Worm (Caenorhabditis elegans) whole organism, late embryonic: ENCODE results near the gene serp-1.1.

ENCODE experiments used
- C08G9.2 ChIP-seq: sonication (generic microtip); optimal IDR thresholded peaks from 2 replicates; lab custom pipeline; 2016; ENCODE audit warnings: mild to moderate bottlenecking, missing genetic modification characterization, moderate library complexity, missing compliant biosample characterization
- C38D4.7 ChIP-seq: fragments of 200-800 bp; sonication (Bioruptor generic); optimal IDR thresholded peaks from 2 replicates; lab custom pipeline; 2018; ENCODE audit warnings: mild to moderate bottlenecking, missing genetic modification characterization, moderate library complexity, missing compliant biosample characterization
- F13H6.1 ChIP-seq: sonication (generic microtip); optimal IDR thresholded peaks from 2 replicates; lab custom pipeline; 2016; ENCODE audit warnings: missing genetic modification characterization, missing compliant biosample characterization
- K09A11.1 ChIP-seq: sonication (generic microtip); optimal IDR thresholded peaks from 2 replicates; lab custom pipeline; 2017; ENCODE audit warnings: antibody characterized with exemption, mild to moderate bottlenecking, missing genetic modification characterization, missing compliant biosample characterization; ENCODE audit not compliant: insufficient read depth
- T23F11.4 ChIP-seq: fragments of 200-800 bp; sonication (Bioruptor generic); optimal IDR thresholded peaks from 2 replicates; lab custom pipeline; 2018; ENCODE audit warnings: mild to moderate bottlenecking, missing genetic modification characterization, missing compliant biosample characterization
- ama-1 ChIP-seq: fragments of 150-350 bp; optimal IDR thresholded peaks from 2 replicates; lab custom pipeline; 2014
- ceh-19 ChIP-seq: fragments of 200-800 bp; sonication (Bioruptor generic); optimal IDR thresholded peaks from 2 replicates; lab custom pipeline; 2018; ENCODE audit warnings: mild to moderate bottlenecking, missing genetic modification characterization, missing compliant biosample characterization
- ceh-2 ChIP-seq: sonication (generic microtip); optimal IDR thresholded peaks from 2 replicates; lab custom pipeline; 2016; ENCODE audit warnings: missing genotype, missing genetic modification characterization, missing compliant biosample characterization
- ceh-22 ChIP-seq: sonication (generic microtip); optimal IDR thresholded peaks from 2 replicates; lab custom pipeline; 2017; ENCODE audit warnings: missing biosample characterization, missing genetic modification characterization
- ceh-24 ChIP-seq: sonication (generic microtip); optimal IDR thresholded peaks from 2 replicates; lab custom pipeline; 2016; ENCODE audit warnings: mild to moderate bottlenecking, missing genetic modification characterization, missing compliant biosample characterization
- ceh-31 ChIP-seq: sonication (generic microtip); optimal IDR thresholded peaks from 2 replicates; lab custom pipeline; 2016; ENCODE audit warnings: missing genetic modification characterization, missing compliant biosample characterization
- ceh-34 ChIP-seq: sonication (generic microtip); optimal IDR thresholded peaks from 2 replicates; lab custom pipeline; 2016; ENCODE audit warnings: mild to moderate bottlenecking, missing genetic modification characterization, missing compliant biosample characterization
- ceh-45 ChIP-seq: fragments of 200-800 bp; sonication (Bioruptor generic); IDR thresholded peaks from 2 replicates; pipeline ENCODE4 v1.3.6; 2022; ENCODE audit warnings: missing genetic modification reagents, missing genetic modification characterization, missing compliant biosample characterization
- ceh-48 ChIP-seq: sonication (generic microtip); optimal IDR thresholded peaks from 2 replicates; lab custom pipeline; 2016; ENCODE audit warnings: missing genetic modification characterization, inconsistent platforms, missing compliant biosample characterization
- ceh-6 ChIP-seq: fragments of 200-800 bp; sonication (Bioruptor generic); optimal IDR thresholded peaks from 2 replicates; lab custom pipeline; 2018; ENCODE audit warnings: mild to moderate bottlenecking, missing genetic modification characterization, missing compliant biosample characterization
- che-1 ChIP-seq: sonication (generic microtip); optimal IDR thresholded peaks from 2 replicates; lab custom pipeline; 2016; ENCODE audit warnings: mild to moderate bottlenecking, missing genetic modification characterization, missing compliant biosample characterization
- dve-1 ChIP-seq: sonication (generic microtip); optimal IDR thresholded peaks from 2 replicates; lab custom pipeline; 2017; ENCODE audit warnings: antibody characterized with exemption, mild to moderate bottlenecking, missing genetic modification characterization, missing compliant biosample characterization
- elt-2 ChIP-seq: sonication (generic microtip); optimal IDR thresholded peaks from 2 replicates; lab custom pipeline; 2016; ENCODE audit warnings: missing genetic modification reagents, missing genetic modification characterization, missing compliant biosample characterization
- elt-4 ChIP-seq: sonication (generic microtip); optimal IDR thresholded peaks from 2 replicates; lab custom pipeline; 2016; ENCODE audit warnings: missing genetic modification characterization, missing compliant biosample characterization
- ets-4 ChIP-seq: sonication (generic microtip); optimal IDR thresholded peaks from 2 replicates; lab custom pipeline; 2016; ENCODE audit warnings: missing genetic modification characterization, missing compliant biosample characterization
- eyg-1 ChIP-seq: sonication (generic microtip); optimal IDR thresholded peaks from 2 replicates; lab custom pipeline; 2016; ENCODE audit warnings: missing genotype, missing genetic modification characterization, missing compliant biosample characterization
- fax-1 ChIP-seq: sonication (generic microtip); optimal IDR thresholded peaks from 2 replicates; lab custom pipeline; 2016; ENCODE audit warnings: missing genotype, missing genetic modification characterization, missing compliant biosample characterization
- fkh-10 ChIP-seq: fragments of 150-350 bp; optimal IDR thresholded peaks from 2 replicates; lab custom pipeline; 2014; ENCODE audit warnings: missing biosample characterization, missing genetic modification reagents, missing genetic modification characterization
- fkh-6 ChIP-seq: sonication (generic microtip); optimal IDR thresholded peaks from 2 replicates; lab custom pipeline; 2016; ENCODE audit warnings: missing genetic modification characterization, missing compliant biosample characterization
- gmeb-2 ChIP-seq: sonication (generic microtip); optimal IDR thresholded peaks from 2 replicates; lab custom pipeline; 2016; ENCODE audit warnings: missing genetic modification characterization, inconsistent platforms, missing compliant biosample characterization
- hlh-15 ChIP-seq: sonication (generic microtip); optimal IDR thresholded peaks from 2 replicates; lab custom pipeline; 2016; ENCODE audit warnings: missing genetic modification characterization, missing compliant biosample characterization
- hlh-30 ChIP-seq: sonication (generic microtip); optimal IDR thresholded peaks from 2 replicates; lab custom pipeline; 2017; ENCODE audit warnings: antibody characterized with exemption, missing genetic modification characterization, missing compliant biosample characterization; ENCODE audit not compliant: insufficient read depth
- hlh-6 ChIP-seq: sonication (generic microtip); optimal IDR thresholded peaks from 2 replicates; lab custom pipeline; 2016; ENCODE audit warnings: missing genotype, missing genetic modification characterization, missing compliant biosample characterization
- hlh-8 ChIP-seq: sonication (generic microtip); optimal IDR thresholded peaks from 2 replicates; lab custom pipeline; 2016; ENCODE audit warnings: missing genotype, missing genetic modification characterization, missing compliant biosample characterization
- lim-6 ChIP-seq: sonication (generic microtip); optimal IDR thresholded peaks from 2 replicates; lab custom pipeline; 2016; ENCODE audit warnings: missing genetic modification characterization, missing compliant biosample characterization
- lin-11 ChIP-seq: fragments of 200-800 bp; sonication (Bioruptor generic); optimal IDR thresholded peaks from 2 replicates; lab custom pipeline; 2018; ENCODE audit warnings: mild to moderate bottlenecking, missing genetic modification characterization, missing compliant biosample characterization
- mec-3 ChIP-seq: sonication (generic microtip); optimal IDR thresholded peaks from 2 replicates; lab custom pipeline; 2016; ENCODE audit warnings: borderline replicate concordance, missing genetic modification characterization, missing compliant biosample characterization
- nfya-1 ChIP-seq: sonication (generic microtip); optimal IDR thresholded peaks from 2 replicates; lab custom pipeline; 2017; ENCODE audit warnings: missing genetic modification characterization, mild to moderate bottlenecking, missing compliant biosample characterization, antibody characterized with exemption, moderate library complexity
- nhr-232 ChIP-seq: sonication (generic microtip); optimal IDR thresholded peaks from 2 replicates; lab custom pipeline; 2016; ENCODE audit warnings: missing genetic modification characterization, missing compliant biosample characterization
- npax-4 ChIP-seq: sonication (generic microtip); optimal IDR thresholded peaks from 2 replicates; lab custom pipeline; 2016; ENCODE audit warnings: missing genetic modification characterization, missing compliant biosample characterization
- pag-3 ChIP-seq: sonication (generic microtip); optimal IDR thresholded peaks from 2 replicates; lab custom pipeline; 2016; ENCODE audit warnings: missing compliant biosample characterization, missing genetic modification characterization, borderline replicate concordance
- pat-9 ChIP-seq: fragments of 200-800 bp; sonication (Bioruptor generic); optimal IDR thresholded peaks from 2 replicates; lab custom pipeline; 2018; ENCODE audit warnings: mild to moderate bottlenecking, missing genetic modification characterization, moderate library complexity, missing compliant biosample characterization
- pha-2 ChIP-seq: sonication (generic microtip); optimal IDR thresholded peaks from 2 replicates; lab custom pipeline; 2017; ENCODE audit warnings: mild to moderate bottlenecking, missing genetic modification characterization, missing compliant biosample characterization
- pha-4 ChIP-seq: fragments of 150-350 bp; optimal IDR thresholded peaks from 2 replicates; lab custom pipeline; 2018; ENCODE audit warnings: missing biosample characterization, missing genetic modification reagents, missing genetic modification characterization
- pqm-1 ChIP-seq: sonication (generic microtip); optimal IDR thresholded peaks from 2 replicates; lab custom pipeline; 2016; ENCODE audit warnings: missing genetic modification characterization, missing compliant biosample characterization
- pros-1 ChIP-seq: fragments of 150-350 bp; optimal IDR thresholded peaks from 2 replicates; lab custom pipeline; 2014; ENCODE audit warnings: missing biosample characterization, missing genetic modification reagents, missing genetic modification characterization
- ref-2 ChIP-seq: sonication (generic microtip); optimal IDR thresholded peaks from 2 replicates; lab custom pipeline; 2016; ENCODE audit warnings: missing genetic modification characterization, missing compliant biosample characterization
- sdc-2 ChIP-seq: sonication (generic microtip); optimal IDR thresholded peaks from 2 replicates; lab custom pipeline; 2016; ENCODE audit warnings: missing genotype, missing genetic modification characterization, missing compliant biosample characterization
- sox-2 ChIP-seq: fragments of 200-800 bp; sonication (Bioruptor generic); IDR thresholded peaks from 2 replicates; pipeline ENCODE4 v1.3.6; 2022; ENCODE audit warnings: missing genetic modification reagents, missing genetic modification characterization, missing compliant biosample characterization
- sox-4 ChIP-seq: sonication (generic microtip); optimal IDR thresholded peaks from 2 replicates; lab custom pipeline; 2017; ENCODE audit warnings: mild to moderate bottlenecking, missing genetic modification characterization, inconsistent platforms, missing compliant biosample characterization
- tbx-2 ChIP-seq: sonication (generic microtip); optimal IDR thresholded peaks from 2 replicates; lab custom pipeline; 2016; ENCODE audit warnings: missing genetic modification characterization, missing compliant biosample characterization
- ttx-3 ChIP-seq: sonication (generic microtip); optimal IDR thresholded peaks from 2 replicates; lab custom pipeline; 2016; ENCODE audit warnings: missing genetic modification reagents, missing genetic modification characterization, missing compliant biosample characterization
- unc-3 ChIP-seq, 2 experiments: fragments of 200-800 bp in 1 of 2; sonication (Bioruptor generic) in 1 of 2; sonication (generic microtip) in 1 of 2; conservative IDR thresholded peaks in 1 of 2; optimal IDR thresholded peaks in 1 of 2; 2 replicates each; pipeline versions ENCODE4 v1.3.6 to Lab custom; 2016 to 2022; ENCODE audit warnings: missing compliant biosample characterization in 2 of 2, missing genetic modification characterization in 2 of 2, missing genetic modification reagents in 1 of 2
- unc-42 ChIP-seq: sonication (generic microtip); optimal IDR thresholded peaks from 2 replicates; lab custom pipeline; 2016; ENCODE audit warnings: missing genotype, missing genetic modification characterization, missing compliant biosample characterization
- unc-55 ChIP-seq: sonication (generic microtip); optimal IDR thresholded peaks from 2 replicates; lab custom pipeline; 2017; ENCODE audit warnings: missing biosample characterization, missing genetic modification reagents, missing genetic modification characterization
- unc-86 ChIP-seq: sonication (generic microtip); optimal IDR thresholded peaks from 2 replicates; lab custom pipeline; 2016; ENCODE audit warnings: missing genetic modification characterization, missing compliant biosample characterization
- zip-5 ChIP-seq: sonication (generic microtip); optimal IDR thresholded peaks from 2 replicates; lab custom pipeline; 2016; ENCODE audit warnings: missing genetic modification characterization, missing compliant biosample characterization

The serp-1.1 gene

ce11 chrX:15841086-15841622 is at the start of gene serp-1.1:
Gene serp-1.1 (plus strand): TSS chrX:15841572.
- TF ChIP-seq ttx-3 (peak; percentile 21), mec-3 (peak; percentile 66), ceh-2 (tag; lab: Kevin White, UChicago) (peak; percentile 81), pag-3 (tag; lab: Kevin White, UChicago) (peak; percentile 52), unc-42 (tag; lab: Kevin White, UChicago) (peak; percentile 81), che-1 (tag; lab: Kevin White, UChicago) (no peak), elt-2 (tag; lab: Kevin White, UChicago) (peak; percentile 89), zip-5 (tag; lab: Kevin White, UChicago) (no peak), K09A11.1 (tag; lab: Kevin White, UChicago) (peak; percentile 44), unc-86 (peak; percentile 38), nfya-1 (tag; lab: Kevin White, UChicago) (peak; percentile 99), ceh-48 (tag; lab: Kevin White, UChicago) (peak; percentile 45), ceh-24 (no peak), nhr-232 (peak; percentile 48), tbx-2 (tag; lab: Kevin White, UChicago) (peak; percentile 97), hlh-15 (tag; lab: Kevin White, UChicago) (no peak), gmeb-2 (tag; lab: Kevin White, UChicago) (no peak), lin-11 (tag; lab: Kevin White, UChicago) (peak; percentile 13), sox-4 (peak; percentile 62), pros-1 (tag; lab: Kevin White, UChicago) (peak; percentile 98), hlh-8 (tag; lab: Kevin White, UChicago) (peak; percentile 77), dve-1 (peak; percentile 78), ref-2 (tag; lab: Kevin White, UChicago) (peak; percentile 96), lim-6 (tag; lab: Kevin White, UChicago) (no peak), hlh-30 (peak; percentile 74), fax-1 (tag; lab: Kevin White, UChicago) (peak; percentile 43), pha-4 (tag; lab: Kevin White, UChicago) (no peak), ceh-22 (peak; percentile 88), ceh-45 (GFP tag; lab: Robert Waterston, UW) (no peak), fkh-6 (peak; percentile 24), ceh-6 (peak; percentile 62), ets-4 (tag; lab: Kevin White, UChicago) (peak; percentile 78), npax-4 (tag; lab: Kevin White, UChicago) (peak; percentile 6), pqm-1 (tag; lab: Kevin White, UChicago) (peak; percentile 80), T23F11.4 (GFP tag; lab: Kevin White, UChicago) (peak; percentile 55), unc-55 (GFP tag; lab: Kevin White, UChicago) (peak; percentile 78), eyg-1 (peak; percentile 55), ama-1 (lab: Kevin White, UChicago) (no peak), hlh-6 (tag; lab: Kevin White, UChicago) (peak; percentile 61), ceh-19 (GFP tag; lab: Kevin White, UChicago) (peak; percentile 37), unc-3 (GFP tag; conservative IDR thresholded peaks at IDR 0.05; lab: Robert Waterston, UW) (peak; percentile 44; the same call in 1 of the 2 replicates), unc-3 (tag; optimal IDR thresholded peaks at IDR 0.05; lab: Kevin White, UChicago) (peak; percentile 62), sox-2 (no peak), ceh-34 (tag; lab: Kevin White, UChicago) (peak; percentile 92), elt-4 (tag; lab: Kevin White, UChicago) (no peak), ceh-31 (peak; percentile 97), fkh-10 (GFP tag; lab: Kevin White, UChicago) (peak; percentile 25), pha-2 (tag; lab: Kevin White, UChicago) (peak; percentile 67), F13H6.1 (peak; percentile 88), sdc-2 (tag; lab: Kevin White, UChicago) (peak; percentile 93), C08G9.2 (peak; percentile 75), C38D4.7 (peak; percentile 28), pat-9 (peak; percentile 49)
